Worm (Caenorhabditis elegans): Measurements from ENCODE around the gene T23D5.3.
A peak's percentile ranks its signal among the peaks of the same experiment; 100 is the strongest.
"Not testable (repeated sequence)": the region's sequence is repeated elsewhere in the genome, so short reads cannot be mapped to it uniquely, and the experiment has no call there.

The T23D5.3 gene

ce11 chrV:15750130-15750529 is 16.7 kb upstream of the T23D5.3 start, which contains the start of gene str-6:
Gene str-6, minus strand, starts transcription at chrV:15750230.
- TF ChIP-seq lin-1 (GFP tag; IDR thresholded peaks at IDR 0.05) (no peak), tag-97 (GFP tag; IDR thresholded peaks at IDR 0.05) (no peak), madf-9 (GFP tag; conservative IDR thresholded peaks at IDR 0.05) (no peak), nhr-10 (tag; optimal IDR thresholded peaks at IDR 0.05) (no peak), ceh-62 (tag; optimal IDR thresholded peaks at IDR 0.05) (no peak), D1046.2 (GFP tag; IDR thresholded peaks at IDR 0.05) (no peak), tra-1 (GFP tag; IDR thresholded peaks at IDR 0.05) (no peak), snpc-4 (tag; optimal IDR thresholded peaks at IDR 0.05) (no peak)

ce11 chrV:15748343-15748742 is 14.9 kb upstream of the T23D5.3 start, which contains the start of gene T23D5.8:
Gene T23D5.8, minus strand, starts transcription at chrV:15748443.
- TF ChIP-seq arid-1 (GFP tag; conservative IDR thresholded peaks at IDR 0.05); mes-2 (tag; optimal IDR thresholded peaks at IDR 0.05; ENCODE audit: poor library complexity, severe bottlenecking); Y75B8A.6 (GFP tag; IDR thresholded peaks at IDR 0.05): not testable (repeated sequence)

- not testable (repeated sequence) for TF ChIP-seq php-3, ctbp-1, hmg-1.1 (GFP tag; IDR thresholded peaks at IDR 0.05)
These were observed 10.9 kb upstream of the T23D5.3 start, which contains the start of gene str-19 for ce11 chrV:15744366-15744765. Gene str-19, minus strand, starts transcription at chrV:15744466.

ce11 chrV:15741851-15742250 is 8.4 kb upstream of the T23D5.3 start, which contains the start of gene str-18:
Gene str-18, minus strand, starts transcription at chrV:15741951.
- TF ChIP-seq zfp-3 (GFP tag; conservative IDR thresholded peaks at IDR 0.05) (no peak), aha-1 (tag) (no peak), php-3 (GFP tag; IDR thresholded peaks at IDR 0.05) (no peak), ztf-11 (tag; optimal IDR thresholded peaks at IDR 0.05) (no peak), sdz-12 (GFP tag; optimal IDR thresholded peaks at IDR 0.05) (no peak), nhr-48 (tag; optimal IDR thresholded peaks at IDR 0.05) (no peak), daf-16 (GFP tag; optimal IDR thresholded peaks at IDR 0.05) (no peak), daf-16 (tag; optimal IDR thresholded peaks at IDR 0.05) (no peak), nhr-25 (tag; optimal IDR thresholded peaks at IDR 0.05; ENCODE audit: borderline replicate concordance, insufficient read depth) (no peak), lin-29 (GFP tag; IDR thresholded peaks at IDR 0.05) (no peak), duxl-1 (tag; optimal IDR thresholded peaks at IDR 0.05; ENCODE audit: poor library complexity) (no peak)

ce11 chrV:15735720-15736119 is 2.3 kb upstream of the T23D5.3 start, which contains the start of gene str-27:
Gene str-27, minus strand, starts transcription at chrV:15735820.
- no peak for TF ChIP-seq mdl-1 (tag; optimal IDR thresholded peaks at IDR 0.05)
- no peak for TF ChIP-seq ZK337.2 (GFP tag; IDR thresholded peaks at IDR 0.05)
- no peak for TF ChIP-seq sdz-12 (GFP tag; optimal IDR thresholded peaks at IDR 0.05)
- no peak for TF ChIP-seq nhr-42 (GFP tag; IDR thresholded peaks at IDR 0.05)
- TF ChIP-seq aha-1 (tag): peak; percentile 61
- no peak for TF ChIP-seq daf-12 (tag; optimal IDR thresholded peaks at IDR 0.05)
- TF ChIP-seq F37D6.2 (tag; optimal IDR thresholded peaks at IDR 0.05): no peak

- TF ChIP-seq pqm-1 (tag; optimal IDR thresholded peaks at IDR 0.05) (no peak), ztf-11 (tag; optimal IDR thresholded peaks at IDR 0.05) (no peak), dpl-1 (GFP tag; optimal IDR thresholded peaks at IDR 0.05) (no peak), nhr-6 (tag; optimal IDR thresholded peaks at IDR 0.05) (no peak), dmd-8 (GFP tag; IDR thresholded peaks at IDR 0.05) (no peak), ceh-32 (tag; optimal IDR thresholded peaks at IDR 0.05; ENCODE audit: poor library complexity) (no peak), fkh-10 (GFP tag; optimal IDR thresholded peaks at IDR 0.05) (no peak), nhr-237 (tag; optimal IDR thresholded peaks at IDR 0.05) (no peak), unc-62 (GFP tag; optimal IDR thresholded peaks at IDR 0.05 in 1 of 2) (no peak), unc-62 (tag; optimal IDR thresholded peaks at IDR 0.05) (no peak), aha-1 (tag) (peak; percentile 11), set-16 (GFP tag; IDR thresholded peaks at IDR 0.05) (peak; percentile 64), hlh-11 (tag; optimal IDR thresholded peaks at IDR 0.05) (no peak), cey-2 (tag; optimal IDR thresholded peaks at IDR 0.05; ENCODE audit: borderline replicate concordance, insufficient read depth) (no peak), mdt-29 (GFP tag; IDR thresholded peaks at IDR 0.05) (no peak), ama-1 (optimal IDR thresholded peaks at IDR 0.05) (no peak)
These were observed 448 bp downstream of the T23D5.3 start for ce11 chrV:15733020-15733419.

All from whole organism, L4 larva.